Worm (Caenorhabditis elegans): Measurements from ENCODE around the gene F44E5.4.

DNA sequence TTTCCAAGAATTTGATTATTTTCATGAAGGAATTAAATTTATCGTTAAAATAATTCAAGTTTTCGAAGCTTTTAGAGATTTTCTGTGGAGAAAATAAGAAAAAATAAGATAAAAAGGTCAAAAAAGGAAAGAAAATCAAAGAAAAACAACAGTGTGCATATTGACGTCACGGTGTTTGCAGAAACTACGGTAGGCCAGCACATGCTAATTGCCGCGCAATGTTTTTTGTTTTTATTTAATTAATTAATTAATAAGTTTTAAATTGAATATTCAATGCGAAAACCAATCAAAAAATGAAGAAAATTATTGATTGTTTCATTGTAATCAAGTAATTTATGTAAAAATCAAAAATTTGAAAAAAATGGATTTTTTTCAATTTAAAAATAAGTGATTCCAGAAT lies 11.2 kb downstream of the F44E5.4 start:
- TF ChIP-seq tlf-1 (GFP tag; optimal IDR thresholded peaks at IDR 0.05) (no peak), C06A6.2 (GFP tag; conservative IDR thresholded peaks at IDR 0.05) (no peak), snpc-4 (GFP tag; optimal IDR thresholded peaks at IDR 0.05) (no peak), snpc-4 (tag; optimal IDR thresholded peaks at IDR 0.05) (no peak), nhr-27 (tag; optimal IDR thresholded peaks at IDR 0.05) (no peak), unc-62 (GFP tag; optimal IDR thresholded peaks at IDR 0.05) (no peak), F57A8.1 (GFP tag; optimal IDR thresholded peaks at IDR 0.05) (no peak), madf-10 (tag; optimal IDR thresholded peaks at IDR 0.05) (no peak)

All from whole organism, young adult.